Worm (Caenorhabditis elegans): Measurements from ENCODE around the gene nhr-96.

ce11 chrV:2187864-2188345 lies 45.4 kb upstream of the nhr-96 start, which contains the start of gene Y5H2B.3:
- TF ChIP-seq ceh-19 (GFP tag; optimal IDR thresholded peaks at IDR 0.05) (no peak), ets-4 (tag; optimal IDR thresholded peaks at IDR 0.05) (no peak), unc-42 (tag; optimal IDR thresholded peaks at IDR 0.05) (no peak), fkh-10 (GFP tag; optimal IDR thresholded peaks at IDR 0.05) (no peak), dve-1 (tag; optimal IDR thresholded peaks at IDR 0.05) (no peak), che-1 (tag; optimal IDR thresholded peaks at IDR 0.05) (no peak), sdc-2 (tag; optimal IDR thresholded peaks at IDR 0.05) (no peak), hlh-30 (tag; optimal IDR thresholded peaks at IDR 0.05; ENCODE audit: insufficient read depth) (no peak), unc-86 (tag; optimal IDR thresholded peaks at IDR 0.05) (no peak), sox-4 (tag; optimal IDR thresholded peaks at IDR 0.05) (no peak), fax-1 (tag; optimal IDR thresholded peaks at IDR 0.05) (no peak)
